Worm (Caenorhabditis elegans) whole organism, young adult: ENCODE data around the gene mdmh-35.

Experiments used
- F22D6.2 ChIP-seq: sonication (generic microtip); optimal IDR thresholded peaks from 2 replicates; lab custom pipeline; 2016; ENCODE audit warnings: mild to moderate bottlenecking, missing genetic modification characterization, missing compliant biosample characterization

The mdmh-35 gene

ce11 chrII:7806054-7806453 lies 49.5 kb downstream of the mdmh-35 start:
- no peak for TF ChIP-seq F22D6.2 (tag; lab: Kevin White, UChicago)
